Fruit fly (Drosophila melanogaster): ENCODE data around the gene fz4.

DNA sequence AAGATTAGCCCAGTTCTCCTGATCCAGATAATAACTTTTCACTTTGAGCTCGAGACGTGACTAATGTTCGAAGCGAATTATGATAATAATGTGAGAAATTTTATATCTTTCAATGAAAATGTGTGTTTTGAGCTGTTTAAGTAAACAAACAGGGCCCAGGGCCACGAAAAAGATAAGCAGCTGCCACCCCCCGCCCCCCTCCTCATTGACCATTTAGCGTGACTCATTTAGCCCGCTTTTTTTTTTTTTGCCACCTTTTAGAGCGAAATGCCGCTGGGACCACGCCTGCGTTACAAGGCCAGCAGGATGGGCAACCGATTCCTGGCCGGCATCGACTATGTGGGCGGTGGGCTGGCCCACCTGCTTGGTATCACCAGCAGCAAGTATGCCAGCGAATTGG lies 4.6 kb downstream of the fz4 start:
- TF ChIP-seq CG8478 (optimal IDR thresholded peaks at IDR 0.05), result no peak
- no peak for TF ChIP-seq CTCF (optimal IDR thresholded peaks at IDR 0.05)

Data from S2 (cell line).